Worm (Caenorhabditis elegans) whole organism, early embryonic: Measurements from ENCODE around the gene T05H4.15.

Source experiments
- B0310.2 ChIP-seq: sonication (generic microtip); optimal IDR thresholded peaks from 2 replicates; lab custom pipeline; 2016; ENCODE audit warnings: mild to moderate bottlenecking, missing genetic modification characterization, missing compliant biosample characterization
- F13C5.2 ChIP-seq: sonication (generic microtip); optimal IDR thresholded peaks from 2 replicates; lab custom pipeline; 2017; ENCODE audit warnings: mild to moderate bottlenecking, missing genetic modification characterization, inconsistent platforms, missing compliant biosample characterization
- aly-1 ChIP-seq: sonication (generic microtip); optimal IDR thresholded peaks from 2 replicates; lab custom pipeline; 2016; ENCODE audit warnings: missing genetic modification characterization, missing compliant biosample characterization
- ama-1 ChIP-seq: fragments of 150-350 bp; optimal IDR thresholded peaks from 2 replicates; lab custom pipeline; 2014
- ceh-13 ChIP-seq: fragments of 200-800 bp; sonication (Bioruptor generic); optimal IDR thresholded peaks from 2 replicates; lab custom pipeline; 2018; ENCODE audit warnings: mild to moderate bottlenecking, missing genetic modification characterization, missing compliant biosample characterization
- ceh-36 ChIP-seq: sonication (generic microtip); optimal IDR thresholded peaks from 2 replicates; lab custom pipeline; 2016; ENCODE audit warnings: missing genetic modification characterization, inconsistent platforms, missing compliant biosample characterization
- ets-7 ChIP-seq: sonication (generic microtip); optimal IDR thresholded peaks from 2 replicates; lab custom pipeline; 2016; ENCODE audit warnings: missing genotype, missing genetic modification characterization, missing compliant biosample characterization
- flt-1 ChIP-seq: fragments of 200-800 bp; sonication (Bioruptor generic); IDR thresholded peaks from 2 replicates; pipeline ENCODE4 v1.3.6; 2022; ENCODE audit warnings: missing genetic modification characterization, missing compliant biosample characterization
- hmbx-1 ChIP-seq: sonication (generic microtip); optimal IDR thresholded peaks from 2 replicates; lab custom pipeline; 2016; ENCODE audit warnings: mild to moderate bottlenecking, missing genetic modification characterization, missing compliant biosample characterization
- hmg-4 ChIP-seq: fragments of 200-800 bp; sonication (Bioruptor generic); optimal IDR thresholded peaks from 2 replicates; lab custom pipeline; 2018; ENCODE audit warnings: mild to moderate bottlenecking, missing genetic modification characterization, missing compliant biosample characterization
- hnd-1 ChIP-seq: sonication (generic microtip); optimal IDR thresholded peaks from 2 replicates; lab custom pipeline; 2016; ENCODE audit warnings: missing genetic modification characterization, missing compliant biosample characterization
- pes-1 ChIP-seq: fragments of 200-800 bp; sonication (Bioruptor generic); IDR thresholded peaks from 2 replicates; pipeline ENCODE4 v1.3.6; 2022; ENCODE audit warnings: missing genetic modification reagents, missing genetic modification characterization, missing compliant biosample characterization
- scrt-1 ChIP-seq: fragments of 200-800 bp; sonication (Bioruptor generic); IDR thresholded peaks from 2 replicates; pipeline ENCODE4 v1.3.6; 2022; ENCODE audit warnings: missing genetic modification characterization, missing compliant biosample characterization
- sea-1 ChIP-seq: fragments of 200-800 bp; sonication (Bioruptor generic); conservative IDR thresholded peaks from 2 replicates; pipeline ENCODE4 v1.3.6; 2022; ENCODE audit warnings: missing genetic modification characterization, missing compliant biosample characterization
- tbx-11 ChIP-seq: fragments of 200-800 bp; sonication (Bioruptor generic); IDR thresholded peaks from 2 replicates; pipeline ENCODE4 v1.3.6; 2022; ENCODE audit warnings: missing genetic modification characterization, missing compliant biosample characterization
- tbx-37 ChIP-seq: fragments of 200-800 bp; sonication (Bioruptor generic); conservative IDR thresholded peaks from 2 replicates; pipeline ENCODE4 v1.3.6; 2022; ENCODE audit warnings: missing genetic modification reagents, missing genetic modification characterization, missing compliant biosample characterization
- tra-4 ChIP-seq: sonication (generic microtip); optimal IDR thresholded peaks from 2 replicates; lab custom pipeline; 2017; ENCODE audit warnings: missing genetic modification characterization, missing compliant biosample characterization

The T05H4.15 gene

ce11 chrV:6464765-6465164 lies 23.3 kb upstream of the T05H4.15 start, which contains the start of gene unc-83:
unc-83 (plus strand) TSS chrV:6465065.
- TF ChIP-seq aly-1 (tag; lab: Kevin White, UChicago) (no peak), sea-1 (GFP tag; lab: Robert Waterston, UW) (no peak), ama-1 (lab: Kevin White, UChicago) (no peak), tbx-11 (no peak), ceh-13 (no peak), scrt-1 (GFP tag; lab: Robert Waterston, UW) (no peak), tbx-37 (GFP tag; lab: Robert Waterston, UW) (no peak), hnd-1 (tag; lab: Kevin White, UChicago) (no peak), hmg-4 (no peak), flt-1 (GFP tag; lab: Robert Waterston, UW) (no peak), ets-7 (tag; lab: Kevin White, UChicago) (no peak), pes-1 (GFP tag; lab: Robert Waterston, UW) (no peak), ceh-36 (tag; lab: Kevin White, UChicago) (no peak), hmbx-1 (tag; lab: Kevin White, UChicago) (no peak), F13C5.2 (tag; lab: Kevin White, UChicago) (no peak), tra-4 (no peak), B0310.2 (tag; lab: Kevin White, UChicago) (no peak)

DNA sequence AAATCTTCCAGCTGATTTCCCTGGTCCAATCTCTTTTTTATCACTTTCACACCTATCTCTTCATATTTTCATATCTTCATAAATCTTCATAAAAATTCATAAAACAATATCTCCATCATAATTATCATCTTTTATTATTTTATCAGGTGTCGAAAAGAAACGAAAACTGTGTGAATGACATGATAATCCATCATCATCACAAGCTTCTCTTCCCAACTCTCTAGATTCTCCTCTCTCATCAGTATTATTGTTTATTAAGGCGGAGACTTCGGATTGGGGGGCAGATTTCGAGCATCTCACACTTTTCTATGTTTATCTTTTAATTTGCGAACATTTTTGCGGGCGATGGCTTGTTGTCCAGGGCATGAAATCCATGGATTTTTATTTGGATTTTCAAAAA lies 22.7 kb upstream of the T05H4.15 start:
- TF ChIP-seq ceh-36 (tag; lab: Kevin White, UChicago) (no peak), pes-1 (GFP tag; lab: Robert Waterston, UW) (no peak), B0310.2 (tag; lab: Kevin White, UChicago) (no peak), ceh-13 (no peak)

ce11 chrV:6462606-6463005 lies 21.1 kb upstream of the T05H4.15 start:
- TF ChIP-seq tra-4 (no peak), ets-7 (tag; lab: Kevin White, UChicago) (no peak), pes-1 (GFP tag; lab: Robert Waterston, UW) (no peak), scrt-1 (GFP tag; lab: Robert Waterston, UW) (no peak), hnd-1 (tag; lab: Kevin White, UChicago) (no peak), hmbx-1 (tag; lab: Kevin White, UChicago) (no peak), sea-1 (GFP tag; lab: Robert Waterston, UW) (no peak), ceh-13 (no peak)

DNA sequence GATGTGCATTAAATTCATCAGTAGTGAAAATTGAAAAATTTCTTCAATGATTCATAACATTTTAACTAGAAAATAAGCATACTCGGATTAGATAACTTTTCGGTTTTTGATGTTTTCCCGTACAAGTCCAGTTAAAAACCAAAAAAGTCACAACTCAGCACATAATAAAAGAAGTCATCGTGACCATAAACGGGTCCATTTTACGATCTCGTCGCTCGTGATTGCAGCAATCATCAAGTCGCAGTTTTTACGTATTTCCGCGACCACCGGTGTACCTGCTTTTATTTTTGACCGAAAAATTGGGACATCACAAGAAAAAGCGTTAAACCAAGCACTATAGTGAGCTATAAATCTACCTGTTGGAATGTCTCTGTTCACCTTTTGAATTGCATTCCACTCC lies 19.7 kb upstream of the T05H4.15 start:
- TF ChIP-seq sea-1 (GFP tag; lab: Robert Waterston, UW) (no peak), tra-4 (no peak), hnd-1 (tag; lab: Kevin White, UChicago) (no peak), ceh-36 (tag; lab: Kevin White, UChicago) (no peak), ceh-13 (no peak), aly-1 (tag; lab: Kevin White, UChicago) (no peak), F13C5.2 (tag; lab: Kevin White, UChicago) (no peak), ama-1 (lab: Kevin White, UChicago) (no peak)

- TF ChIP-seq tra-4 (no peak), flt-1 (GFP tag; lab: Robert Waterston, UW) (no peak), tbx-11 (no peak), B0310.2 (tag; lab: Kevin White, UChicago) (no peak), hnd-1 (tag; lab: Kevin White, UChicago) (no peak), pes-1 (GFP tag; lab: Robert Waterston, UW) (no peak), hmg-4 (no peak), F13C5.2 (tag; lab: Kevin White, UChicago) (no peak), ets-7 (tag; lab: Kevin White, UChicago) (no peak), hmbx-1 (tag; lab: Kevin White, UChicago) (no peak), aly-1 (tag; lab: Kevin White, UChicago) (no peak), ama-1 (lab: Kevin White, UChicago) (no peak), ceh-13 (no peak), scrt-1 (GFP tag; lab: Robert Waterston, UW) (no peak), ceh-36 (tag; lab: Kevin White, UChicago) (no peak), sea-1 (GFP tag; lab: Robert Waterston, UW) (no peak), tbx-37 (GFP tag; lab: Robert Waterston, UW) (no peak)
Observed at ce11 chrV:6458302-6458998, 16.9 kb upstream of the T05H4.15 start.

DNA sequence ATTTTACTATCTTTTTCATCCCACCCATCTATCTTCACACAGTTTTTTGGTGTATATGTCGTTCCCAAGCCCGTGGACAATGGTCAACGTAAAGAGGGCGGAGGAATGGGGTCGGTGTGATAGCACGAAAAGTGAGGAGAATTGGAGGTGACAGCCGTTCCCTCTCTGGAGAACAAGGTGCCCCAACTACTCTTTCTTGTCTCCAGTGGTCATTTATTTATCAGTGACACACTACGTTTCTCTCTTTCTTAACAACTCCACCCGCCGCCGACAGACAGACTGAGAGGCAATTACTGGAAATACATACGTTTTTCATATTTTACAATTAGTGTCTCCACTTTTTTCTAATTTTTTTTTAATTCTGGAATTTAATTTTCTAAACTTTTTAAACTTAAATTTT lies 15.4 kb upstream of the T05H4.15 start:
- no peak for TF ChIP-seq tbx-37 (GFP tag; lab: Robert Waterston, UW)
- TF ChIP-seq ets-7 (tag; lab: Kevin White, UChicago): no peak
- TF ChIP-seq ama-1 (lab: Kevin White, UChicago): no peak
- no peak for TF ChIP-seq hnd-1 (tag; lab: Kevin White, UChicago)
- no peak for TF ChIP-seq ceh-13

DNA sequence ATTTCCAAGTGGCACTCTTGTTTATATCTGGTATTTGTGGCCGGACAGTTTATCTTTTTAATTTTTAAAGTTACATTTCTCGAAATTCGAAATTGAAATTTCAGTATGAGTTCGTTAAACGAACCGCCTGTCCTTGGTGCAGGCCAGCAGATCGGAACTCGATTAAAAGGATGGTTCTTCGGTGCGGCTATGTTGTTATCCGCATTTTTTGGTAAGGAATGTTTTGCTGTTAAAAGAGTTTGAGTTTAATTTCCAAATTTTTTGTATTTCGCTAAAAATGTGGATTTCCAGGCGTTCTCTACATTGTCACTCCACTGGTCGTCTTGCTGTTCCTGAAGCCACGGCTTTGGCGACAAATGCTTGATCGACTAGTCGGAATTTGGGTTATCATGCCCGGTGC lies 11.6 kb upstream of the T05H4.15 start, which contains the start of gene acl-9:
Gene acl-9, plus strand, starts transcription at position 105 of the 400 bp plus-strand sequence.
- no peak for TF ChIP-seq sea-1 (GFP tag; lab: Robert Waterston, UW)
- TF ChIP-seq ceh-36 (tag; lab: Kevin White, UChicago): no peak
- TF ChIP-seq B0310.2 (tag; lab: Kevin White, UChicago): no peak
- no peak for TF ChIP-seq tbx-11
- TF ChIP-seq hmg-4: no peak
